Worm (Caenorhabditis elegans) whole organism, L4 larva: ENCODE measurements around the gene Y48D7A.1.

Experiments used
- ceh-20 ChIP-seq: fragments of 200-800 bp; sonication (Bioruptor generic); IDR thresholded peaks from 2 replicates; pipeline ENCODE4 v1.3.6; 2022; ENCODE audit warnings: missing genetic modification reagents, missing genetic modification characterization, missing compliant biosample characterization
- egl-27 ChIP-seq: sonication (generic microtip); optimal IDR thresholded peaks from 3 replicates; lab custom pipeline; 2017; ENCODE audit warnings: missing biosample characterization, missing genetic modification reagents, missing genetic modification characterization
- fkh-10 ChIP-seq: fragments of 150-350 bp; optimal IDR thresholded peaks from 2 replicates; lab custom pipeline; 2014; ENCODE audit warnings: missing biosample characterization, missing genetic modification reagents, missing genetic modification characterization
- jun-1 ChIP-seq: fragments of 150-350 bp; optimal IDR thresholded peaks from 2 replicates; lab custom pipeline; 2014; ENCODE audit warnings: missing biosample characterization, missing genetic modification reagents, missing genetic modification characterization
- lin-15B ChIP-seq: fragments of 150-350 bp; sonication (generic microtip); optimal IDR thresholded peaks from 3 replicates; lab custom pipeline; 2014; ENCODE audit warnings: missing biosample characterization, missing genetic modification characterization
- madf-9 ChIP-seq: fragments of 200-800 bp; sonication (Bioruptor generic); conservative IDR thresholded peaks from 2 replicates; pipeline ENCODE4 v1.3.6; 2022; ENCODE audit warnings: missing genetic modification reagents, missing genetic modification characterization, missing compliant biosample characterization
- mdl-1 ChIP-seq, 2 experiments: fragments of 150-350 bp in 1 of 2; sonication (generic microtip) in 1 of 2; optimal IDR thresholded peaks; 2 replicates each; lab custom pipeline; 2014 to 2017; ENCODE audit warnings: missing biosample characterization in 2 of 2, missing genetic modification characterization in 2 of 2
- nhr-10 ChIP-seq: fragments of 150-350 bp; optimal IDR thresholded peaks from 2 replicates; lab custom pipeline; 2014; ENCODE audit warnings: missing biosample characterization, missing genetic modification characterization
- nhr-237 ChIP-seq: sonication (generic microtip); optimal IDR thresholded peaks from 2 replicates; lab custom pipeline; 2017; ENCODE audit warnings: missing biosample characterization, missing genetic modification characterization
- nhr-42 ChIP-seq: fragments of 200-800 bp; sonication (Bioruptor generic); IDR thresholded peaks from 2 replicates; pipeline ENCODE4 v1.3.6; 2022; ENCODE audit warnings: missing genetic modification characterization, missing compliant biosample characterization
- nhr-77 ChIP-seq: fragments of 150-350 bp; optimal IDR thresholded peaks from 2 replicates; lab custom pipeline; 2014; ENCODE audit warnings: missing biosample characterization, missing genetic modification characterization
- zip-11 ChIP-seq: fragments of 200-800 bp; sonication (Bioruptor generic); IDR thresholded peaks from 2 replicates; pipeline ENCODE4 v1.3.6; 2022; ENCODE audit warnings: missing genetic modification characterization, missing compliant biosample characterization
- ztf-11 ChIP-seq: fragments of 150-350 bp; optimal IDR thresholded peaks from 2 replicates; lab custom pipeline; 2014; ENCODE audit warnings: missing biosample characterization, missing genetic modification characterization

- TF ChIP-seq jun-1 (tag; lab: Kevin White, UChicago) (no peak), nhr-77 (tag; lab: Kevin White, UChicago) (no peak), ceh-20 (GFP tag; lab: Robert Waterston, UW) (no peak), zip-11 (GFP tag; lab: Robert Waterston, UW) (no peak), fkh-10 (no peak), egl-27 (tag; lab: Kevin White, UChicago) (no peak), nhr-10 (tag; lab: Kevin White, UChicago) (no peak), nhr-237 (tag; lab: Kevin White, UChicago) (no peak), nhr-42 (GFP tag; lab: Robert Waterston, UW) (no peak), mdl-1 (tag; optimal IDR thresholded peaks at IDR 0.05; lab: Kevin White, UChicago) (no peak), ztf-11 (no peak), madf-9 (GFP tag; lab: Robert Waterston, UW) (no peak), lin-15B (tag; lab: Kevin White, UChicago) (no peak)
Observed at ce11 chrX:3009190-3009589, at the start of gene Y48D7A.1.
